Worm (Caenorhabditis elegans) whole organism, early embryonic: ENCODE results near the gene T07E3.4.

Source experiments
- B0310.2 ChIP-seq: sonication (generic microtip); optimal IDR thresholded peaks from 2 replicates; lab custom pipeline; 2016; ENCODE audit warnings: mild to moderate bottlenecking, missing genetic modification characterization, missing compliant biosample characterization
- F13C5.2 ChIP-seq: sonication (generic microtip); optimal IDR thresholded peaks from 2 replicates; lab custom pipeline; 2017; ENCODE audit warnings: mild to moderate bottlenecking, missing genetic modification characterization, inconsistent platforms, missing compliant biosample characterization
- aly-1 ChIP-seq: sonication (generic microtip); optimal IDR thresholded peaks from 2 replicates; lab custom pipeline; 2016; ENCODE audit warnings: missing genetic modification characterization, missing compliant biosample characterization
- ama-1 ChIP-seq: fragments of 150-350 bp; optimal IDR thresholded peaks from 2 replicates; lab custom pipeline; 2014
- ceh-13 ChIP-seq: fragments of 200-800 bp; sonication (Bioruptor generic); optimal IDR thresholded peaks from 2 replicates; lab custom pipeline; 2018; ENCODE audit warnings: mild to moderate bottlenecking, missing genetic modification characterization, missing compliant biosample characterization
- ceh-36 ChIP-seq: sonication (generic microtip); optimal IDR thresholded peaks from 2 replicates; lab custom pipeline; 2016; ENCODE audit warnings: missing genetic modification characterization, inconsistent platforms, missing compliant biosample characterization
- ets-7 ChIP-seq: sonication (generic microtip); optimal IDR thresholded peaks from 2 replicates; lab custom pipeline; 2016; ENCODE audit warnings: missing genotype, missing genetic modification characterization, missing compliant biosample characterization
- flt-1 ChIP-seq: fragments of 200-800 bp; sonication (Bioruptor generic); IDR thresholded peaks from 2 replicates; pipeline ENCODE4 v1.3.6; 2022; ENCODE audit warnings: missing genetic modification characterization, missing compliant biosample characterization
- hmbx-1 ChIP-seq: sonication (generic microtip); optimal IDR thresholded peaks from 2 replicates; lab custom pipeline; 2016; ENCODE audit warnings: mild to moderate bottlenecking, missing genetic modification characterization, missing compliant biosample characterization
- hmg-4 ChIP-seq: fragments of 200-800 bp; sonication (Bioruptor generic); optimal IDR thresholded peaks from 2 replicates; lab custom pipeline; 2018; ENCODE audit warnings: mild to moderate bottlenecking, missing genetic modification characterization, missing compliant biosample characterization
- hnd-1 ChIP-seq: sonication (generic microtip); optimal IDR thresholded peaks from 2 replicates; lab custom pipeline; 2016; ENCODE audit warnings: missing genetic modification characterization, missing compliant biosample characterization
- pes-1 ChIP-seq: fragments of 200-800 bp; sonication (Bioruptor generic); IDR thresholded peaks from 2 replicates; pipeline ENCODE4 v1.3.6; 2022; ENCODE audit warnings: missing genetic modification reagents, missing genetic modification characterization, missing compliant biosample characterization
- scrt-1 ChIP-seq: fragments of 200-800 bp; sonication (Bioruptor generic); IDR thresholded peaks from 2 replicates; pipeline ENCODE4 v1.3.6; 2022; ENCODE audit warnings: missing genetic modification characterization, missing compliant biosample characterization
- sea-1 ChIP-seq: fragments of 200-800 bp; sonication (Bioruptor generic); conservative IDR thresholded peaks from 2 replicates; pipeline ENCODE4 v1.3.6; 2022; ENCODE audit warnings: missing genetic modification characterization, missing compliant biosample characterization
- tbx-11 ChIP-seq: fragments of 200-800 bp; sonication (Bioruptor generic); IDR thresholded peaks from 2 replicates; pipeline ENCODE4 v1.3.6; 2022; ENCODE audit warnings: missing genetic modification characterization, missing compliant biosample characterization
- tbx-37 ChIP-seq: fragments of 200-800 bp; sonication (Bioruptor generic); conservative IDR thresholded peaks from 2 replicates; pipeline ENCODE4 v1.3.6; 2022; ENCODE audit warnings: missing genetic modification reagents, missing genetic modification characterization, missing compliant biosample characterization
- tra-4 ChIP-seq: sonication (generic microtip); optimal IDR thresholded peaks from 2 replicates; lab custom pipeline; 2017; ENCODE audit warnings: missing genetic modification characterization, missing compliant biosample characterization

Gene T07E3.4

ce11 chrIII:6869268-6869667 is 28.5 kb upstream of the T07E3.4 start, which contains the start of the genes cra-1 and kbp-1:
Gene cra-1 (minus strand): TSS chrIII:6869460.
Gene kbp-1 (plus strand): TSS chrIII:6869633.
- TF ChIP-seq hmg-4 (GFP tag; lab: Kevin White, UChicago) (no peak), F13C5.2 (peak; percentile 20)

ce11 chrIII:6869996-6870395 is 27.8 kb upstream of the T07E3.4 start, which contains the start of gene K04C2.8:
Gene K04C2.8 (plus strand): TSS chrIII:6870296.
- TF ChIP-seq ceh-13 = no peak
- no peak for TF ChIP-seq ceh-36
- no peak for TF ChIP-seq ama-1

ce11 chrIII:6871067-6871466 is 26.7 kb upstream of the T07E3.4 start:
- TF ChIP-seq hmbx-1 (tag; lab: Kevin White, UChicago) = no peak
- TF ChIP-seq pes-1 = no peak
- TF ChIP-seq sea-1 (GFP tag; lab: Robert Waterston, UW) = no peak
- no peak for TF ChIP-seq flt-1 (GFP tag; lab: Robert Waterston, UW)
- no peak for TF ChIP-seq scrt-1
- no peak for TF ChIP-seq tbx-37 (GFP tag; lab: Robert Waterston, UW)
- TF ChIP-seq ets-7 (tag; lab: Kevin White, UChicago) = no peak
- TF ChIP-seq ceh-36 = no peak
- TF ChIP-seq B0310.2 (tag; lab: Kevin White, UChicago) = no peak
- no peak for TF ChIP-seq ama-1
- no peak for TF ChIP-seq F13C5.2
- no peak for TF ChIP-seq ceh-13
- no peak for TF ChIP-seq tra-4
- TF ChIP-seq tbx-11 (GFP tag; lab: Robert Waterston, UW) = no peak

ce11 chrIII:6871668-6872067 is 26.1 kb upstream of the T07E3.4 start:
- TF ChIP-seq B0310.2 (tag; lab: Kevin White, UChicago) = no peak
- no peak for TF ChIP-seq tbx-37 (GFP tag; lab: Robert Waterston, UW)
- no peak for TF ChIP-seq F13C5.2
- no peak for TF ChIP-seq tbx-11 (GFP tag; lab: Robert Waterston, UW)
- TF ChIP-seq sea-1 (GFP tag; lab: Robert Waterston, UW) = no peak
- TF ChIP-seq tra-4 = no peak
- TF ChIP-seq hnd-1 (tag; lab: Kevin White, UChicago) = no peak
- TF ChIP-seq ceh-13 = no peak
- no peak for TF ChIP-seq hmg-4 (GFP tag; lab: Kevin White, UChicago)
- no peak for TF ChIP-seq ets-7 (tag; lab: Kevin White, UChicago)
- TF ChIP-seq ama-1 = no peak
- TF ChIP-seq aly-1 = no peak
- TF ChIP-seq scrt-1 = no peak

ce11 chrIII:6872534-6873150 is 25.2 kb upstream of the T07E3.4 start, which contains the start of gene K04C2.3:
Gene K04C2.3 (plus strand): TSS chrIII:6873089.
- TF ChIP-seq F13C5.2 (no peak), flt-1 (GFP tag; lab: Robert Waterston, UW) (no peak), hnd-1 (tag; lab: Kevin White, UChicago) (no peak), tbx-37 (GFP tag; lab: Robert Waterston, UW) (no peak), scrt-1 (no peak), ama-1 (no peak), tra-4 (no peak), hmg-4 (GFP tag; lab: Kevin White, UChicago) (no peak)

- no peak for TF ChIP-seq ceh-13
- TF ChIP-seq tbx-11 (GFP tag; lab: Robert Waterston, UW) = no peak
- TF ChIP-seq pes-1 = no peak
- TF ChIP-seq F13C5.2 = no peak
- no peak for TF ChIP-seq sea-1 (GFP tag; lab: Robert Waterston, UW)
- no peak for TF ChIP-seq tbx-37 (GFP tag; lab: Robert Waterston, UW)
These were observed 24.1 kb upstream of the T07E3.4 start for ce11 chrIII:6873724-6874123.

ce11 chrIII:6880797-6881196 is 17.0 kb upstream of the T07E3.4 start, which contains the start of gene K04C2.7:
Gene K04C2.7 (plus strand): TSS chrIII:6881097.
- TF ChIP-seq tbx-37 (GFP tag; lab: Robert Waterston, UW) (no peak), ceh-36 (no peak), ama-1 (no peak), ets-7 (tag; lab: Kevin White, UChicago) (no peak), sea-1 (GFP tag; lab: Robert Waterston, UW) (no peak)

ce11 chrIII:6881745-6882144 is 16.1 kb upstream of the T07E3.4 start:
- TF ChIP-seq ceh-13 (no peak), scrt-1 (no peak), ceh-36 (no peak), ets-7 (tag; lab: Kevin White, UChicago) (no peak), aly-1 (no peak), tbx-37 (GFP tag; lab: Robert Waterston, UW) (no peak), ama-1 (no peak)

- TF ChIP-seq flt-1 (GFP tag; lab: Robert Waterston, UW) = no peak
- TF ChIP-seq ama-1 = no peak
- TF ChIP-seq aly-1 = no peak
- TF ChIP-seq B0310.2 (tag; lab: Kevin White, UChicago) = no peak
- no peak for TF ChIP-seq hmbx-1 (tag; lab: Kevin White, UChicago)
- TF ChIP-seq scrt-1 = no peak
- no peak for TF ChIP-seq tbx-37 (GFP tag; lab: Robert Waterston, UW)
- no peak for TF ChIP-seq pes-1
- TF ChIP-seq tbx-11 (GFP tag; lab: Robert Waterston, UW) = no peak
- TF ChIP-seq sea-1 (GFP tag; lab: Robert Waterston, UW) = no peak
- no peak for TF ChIP-seq ets-7 (tag; lab: Kevin White, UChicago)
- TF ChIP-seq hmg-4 (GFP tag; lab: Kevin White, UChicago) = no peak
- no peak for TF ChIP-seq ceh-13
These were observed 13.6 kb upstream of the T07E3.4 start, which contains the start of gene med-2 for ce11 chrIII:6884203-6884602. Gene med-2 (plus strand): TSS chrIII:6884503.
